Worm (Caenorhabditis elegans) whole organism, L4 larva: ENCODE data around the gene poml-1.

Experiments
- D1046.2 ChIP-seq: fragments of 200-800 bp; sonication (Bioruptor generic); IDR thresholded peaks from 2 replicates; pipeline ENCODE4 v1.3.6; 2022; ENCODE audit warnings: missing genetic modification characterization, missing compliant biosample characterization
- F10B5.3 ChIP-seq: sonication (generic microtip); optimal IDR thresholded peaks from 2 replicates; lab custom pipeline; 2016; ENCODE audit warnings: mild to moderate bottlenecking, missing genetic modification characterization, missing compliant biosample characterization
- T26A8.4 ChIP-seq: fragments of 200-800 bp; sonication (Bioruptor generic); IDR thresholded peaks from 2 replicates; pipeline ENCODE4 v1.3.6; 2022; ENCODE audit warnings: missing genetic modification characterization, missing compliant biosample characterization
- Y48G9A.11 ChIP-seq: fragments of 200-800 bp; sonication (Bioruptor generic); IDR thresholded peaks from 2 replicates; pipeline ENCODE4 v1.3.6; 2022; ENCODE audit warnings: missing genetic modification reagents, missing genetic modification characterization, missing compliant biosample characterization
- Y75B8A.6 ChIP-seq: fragments of 200-800 bp; sonication (Bioruptor generic); IDR thresholded peaks from 2 replicates; pipeline ENCODE4 v1.3.6; 2022; ENCODE audit warnings: missing genetic modification reagents, missing genetic modification characterization, missing compliant biosample characterization
- ZK337.2 ChIP-seq: fragments of 200-800 bp; sonication (Bioruptor generic); IDR thresholded peaks from 2 replicates; pipeline ENCODE4 v1.3.6; 2022; ENCODE audit warnings: missing genetic modification reagents, missing genetic modification characterization, missing compliant biosample characterization
- aha-1 ChIP-seq: fragments of 150-350 bp; peaks from one replicate; lab custom pipeline; 2014; ENCODE audit warnings: missing biosample characterization, missing genetic modification characterization
- aly-2 ChIP-seq: sonication (generic microtip); optimal IDR thresholded peaks from 2 replicates; lab custom pipeline; 2018; ENCODE audit warnings: missing biosample characterization, missing genetic modification characterization
- ama-1 ChIP-seq: fragments of 150-350 bp; optimal IDR thresholded peaks from 2 replicates; lab custom pipeline; 2014; ENCODE audit warnings: inconsistent platforms, mixed read lengths
- attf-4 ChIP-seq: sonication (generic microtip); optimal IDR thresholded peaks from 3 replicates; lab custom pipeline; 2017; ENCODE audit warnings: missing biosample characterization, missing genetic modification characterization
- ceh-62 ChIP-seq: sonication (generic microtip); optimal IDR thresholded peaks from 2 replicates; lab custom pipeline; 2017; ENCODE audit warnings: missing biosample characterization, missing genetic modification characterization
- ceh-82 ChIP-seq: sonication (generic microtip); optimal IDR thresholded peaks from 2 replicates; lab custom pipeline; 2017; ENCODE audit warnings: missing biosample characterization, missing genetic modification characterization
- ces-1 ChIP-seq: fragments of 150-350 bp; sonication (generic microtip); optimal IDR thresholded peaks from 4 replicates; lab custom pipeline; 2014; ENCODE audit warnings: missing biosample characterization, missing genetic modification reagents, missing genetic modification characterization
- cey-2 ChIP-seq: sonication (generic microtip); optimal IDR thresholded peaks from 3 replicates; lab custom pipeline; 2017; ENCODE audit warnings: missing genetic modification characterization, mild to moderate bottlenecking, missing compliant biosample characterization, antibody characterized with exemption, borderline replicate concordance; ENCODE audit not compliant: insufficient read depth
- ctbp-1 ChIP-seq: fragments of 200-800 bp; sonication (Bioruptor generic); IDR thresholded peaks from 2 replicates; pipeline ENCODE4 v1.3.6; 2022; ENCODE audit warnings: missing genetic modification reagents, missing genetic modification characterization, missing compliant biosample characterization
- daf-19 ChIP-seq: fragments of 200-800 bp; sonication (Bioruptor generic); conservative IDR thresholded peaks from 2 replicates; pipeline ENCODE4 v1.3.6; 2022; ENCODE audit warnings: missing genetic modification characterization, missing compliant biosample characterization
- dmd-6 ChIP-seq: fragments of 200-800 bp; sonication (Bioruptor generic); IDR thresholded peaks from 2 replicates; pipeline ENCODE4 v1.3.6; 2022; ENCODE audit warnings: missing genetic modification reagents, missing genetic modification characterization, missing compliant biosample characterization
- dmd-9 ChIP-seq: fragments of 200-800 bp; sonication (Bioruptor generic); IDR thresholded peaks from 2 replicates; pipeline ENCODE4 v1.3.6; 2022; ENCODE audit warnings: missing genetic modification reagents, missing genetic modification characterization, missing compliant biosample characterization
- dve-1 ChIP-seq: sonication (generic microtip); optimal IDR thresholded peaks from 2 replicates; lab custom pipeline; 2017; ENCODE audit warnings: antibody characterized with exemption, mild to moderate bottlenecking, missing genetic modification characterization, missing compliant biosample characterization; ENCODE audit not compliant: insufficient read depth
- egl-27 ChIP-seq: sonication (generic microtip); optimal IDR thresholded peaks from 3 replicates; lab custom pipeline; 2017; ENCODE audit warnings: missing biosample characterization, missing genetic modification reagents, missing genetic modification characterization
- egl-43 ChIP-seq: fragments of 200-800 bp; sonication (Bioruptor generic); IDR thresholded peaks from 2 replicates; pipeline ENCODE4 v1.3.6; 2022; ENCODE audit warnings: missing genetic modification reagents, missing genetic modification characterization, missing compliant biosample characterization
- fkh-10 ChIP-seq: fragments of 150-350 bp; optimal IDR thresholded peaks from 2 replicates; lab custom pipeline; 2014; ENCODE audit warnings: missing biosample characterization, missing genetic modification reagents, missing genetic modification characterization
- fos-1 ChIP-seq: fragments of 150-350 bp; optimal IDR thresholded peaks from 2 replicates; lab custom pipeline; 2014; ENCODE audit warnings: missing biosample characterization, missing genetic modification characterization
- hlh-11 ChIP-seq: fragments of 200-800 bp; sonication (Bioruptor generic); optimal IDR thresholded peaks from 2 replicates; lab custom pipeline; 2018; ENCODE audit warnings: mild to moderate bottlenecking, missing genetic modification characterization, missing compliant biosample characterization
- jun-1 ChIP-seq: fragments of 150-350 bp; optimal IDR thresholded peaks from 2 replicates; lab custom pipeline; 2014; ENCODE audit warnings: missing biosample characterization, missing genetic modification reagents, missing genetic modification characterization
- lim-7 ChIP-seq: fragments of 200-800 bp; sonication (Bioruptor generic); IDR thresholded peaks from 2 replicates; pipeline ENCODE4 v1.3.6; 2022; ENCODE audit warnings: missing genetic modification characterization, missing compliant biosample characterization
- lin-29 ChIP-seq: fragments of 200-800 bp; sonication (Bioruptor generic); IDR thresholded peaks from 2 replicates; pipeline ENCODE4 v1.3.6; 2022; ENCODE audit warnings: missing genetic modification reagents, missing genetic modification characterization, missing compliant biosample characterization
- lir-3 ChIP-seq: sonication (generic microtip); optimal IDR thresholded peaks from 2 replicates; lab custom pipeline; 2016; ENCODE audit warnings: mild to moderate bottlenecking, missing genetic modification characterization, missing compliant biosample characterization
- lsy-2 ChIP-seq, 2 experiments: fragments of 150-350 bp in 1 of 2; sonication (generic microtip) in 1 of 2; optimal IDR thresholded peaks; 2 replicates each; lab custom pipeline; 2014 to 2017; ENCODE audit warnings: missing biosample characterization in 2 of 2, missing genetic modification characterization in 2 of 2
- madf-5 ChIP-seq, 2 experiments: fragments of 200-800 bp; sonication (Bioruptor generic); IDR thresholded peaks; 2 replicates each; pipeline ENCODE4 v1.3.6; 2022; ENCODE audit warnings: missing compliant biosample characterization in 2 of 2, missing genetic modification characterization in 2 of 2
- mep-1 ChIP-seq: fragments of 150-350 bp; sonication (generic microtip); optimal IDR thresholded peaks from 3 replicates; lab custom pipeline; 2014; ENCODE audit warnings: missing biosample characterization, missing genetic modification characterization
- mxl-2 ChIP-seq: fragments of 200-800 bp; sonication (Bioruptor generic); conservative IDR thresholded peaks from 2 replicates; pipeline ENCODE4 v1.3.6; 2022; ENCODE audit warnings: missing genetic modification reagents, missing genetic modification characterization, missing compliant biosample characterization
- nhr-111 ChIP-seq: fragments of 200-800 bp; sonication (Bioruptor generic); optimal IDR thresholded peaks from 2 replicates; lab custom pipeline; 2018; ENCODE audit warnings: mild to moderate bottlenecking, missing genetic modification characterization, missing compliant biosample characterization
- nhr-237 ChIP-seq: sonication (generic microtip); optimal IDR thresholded peaks from 2 replicates; lab custom pipeline; 2017; ENCODE audit warnings: missing biosample characterization, missing genetic modification characterization
- nhr-25 ChIP-seq: sonication (generic microtip); optimal IDR thresholded peaks from 2 replicates; lab custom pipeline; 2017; ENCODE audit warnings: missing genetic modification characterization, mild to moderate bottlenecking, missing compliant biosample characterization, antibody characterized with exemption, moderate library complexity, borderline replicate concordance; ENCODE audit not compliant: insufficient read depth
- nhr-41 ChIP-seq: fragments of 200-800 bp; sonication (Bioruptor generic); IDR thresholded peaks from 2 replicates; pipeline ENCODE4 v1.3.6; 2022; ENCODE audit warnings: missing genetic modification reagents, missing genetic modification characterization, missing compliant biosample characterization
- nhr-48 ChIP-seq: sonication (generic microtip); optimal IDR thresholded peaks from 2 replicates; lab custom pipeline; 2016; ENCODE audit warnings: mild to moderate bottlenecking, missing genetic modification characterization, missing compliant biosample characterization
- nhr-6 ChIP-seq: fragments of 150-350 bp; optimal IDR thresholded peaks from 2 replicates; lab custom pipeline; 2014; ENCODE audit warnings: missing biosample characterization, missing genetic modification characterization
- pqm-1 ChIP-seq: sonication (generic microtip); optimal IDR thresholded peaks from 2 replicates; lab custom pipeline; 2017; ENCODE audit warnings: missing biosample characterization, missing genetic modification characterization
- rbr-2 ChIP-seq: sonication (generic microtip); optimal IDR thresholded peaks from 2 replicates; lab custom pipeline; 2016; ENCODE audit warnings: missing genotype, missing genetic modification characterization, missing compliant biosample characterization
- snpc-1.2 ChIP-seq: fragments of 200-800 bp; sonication (Bioruptor generic); IDR thresholded peaks from 2 replicates; pipeline ENCODE4 v1.3.6; 2022; ENCODE audit warnings: missing genetic modification reagents, missing genetic modification characterization, missing compliant biosample characterization
- snpc-4 ChIP-seq: fragments of 150-350 bp; optimal IDR thresholded peaks from 2 replicates; lab custom pipeline; 2014; ENCODE audit warnings: missing biosample characterization, missing genetic modification characterization
- spr-3 ChIP-seq: fragments of 200-800 bp; sonication (Bioruptor generic); optimal IDR thresholded peaks from 2 replicates; lab custom pipeline; 2018; ENCODE audit warnings: mild to moderate bottlenecking, missing genetic modification characterization, missing compliant biosample characterization
- tra-1 ChIP-seq: fragments of 200-800 bp; sonication (Bioruptor generic); IDR thresholded peaks from 2 replicates; pipeline ENCODE4 v1.3.6; 2022; ENCODE audit warnings: missing genetic modification reagents, missing genetic modification characterization, missing compliant biosample characterization
- unc-62 ChIP-seq, 3 experiments: fragments of 150-350 bp in 1 of 3; sonication (generic microtip); optimal IDR thresholded peaks in 2 of 3; peaks in 1 of 3; 1 replicate in 1 of 3; 2 replicates in 2 of 3; lab custom pipeline; 2014 to 2017; ENCODE audit warnings: missing biosample characterization in 3 of 3, missing genetic modification characterization in 3 of 3, missing genetic modification reagents in 3 of 3, missing genotype in 1 of 3
- zfp-2 ChIP-seq: sonication (generic microtip); optimal IDR thresholded peaks from 2 replicates; lab custom pipeline; 2016; ENCODE audit warnings: mild to moderate bottlenecking, missing genetic modification characterization, missing compliant biosample characterization
- zfp-3 ChIP-seq: fragments of 200-800 bp; sonication (Bioruptor generic); conservative IDR thresholded peaks from 2 replicates; pipeline ENCODE4 v1.3.6; 2022; ENCODE audit warnings: missing genetic modification reagents, missing genetic modification characterization, missing compliant biosample characterization
- zip-2 ChIP-seq: fragments of 150-350 bp; optimal IDR thresholded peaks from 2 replicates; lab custom pipeline; 2014; ENCODE audit warnings: missing biosample characterization, missing genetic modification characterization
- ztf-11 ChIP-seq: fragments of 150-350 bp; optimal IDR thresholded peaks from 2 replicates; lab custom pipeline; 2014; ENCODE audit warnings: missing biosample characterization, missing genetic modification characterization

The poml-1 gene

ce11 chrX:13730209-13730975, 7.7 kb upstream of the poml-1 start (continued):
- no peak for TF ChIP-seq pqm-1 (tag; lab: Kevin White, UChicago)
- peak; percentile 19 for TF ChIP-seq rbr-2 (tag; lab: Kevin White, UChicago)
- TF ChIP-seq fkh-10 (GFP tag; lab: Kevin White, UChicago): no peak
- no peak for TF ChIP-seq lin-29 (GFP tag; lab: Robert Waterston, UW)
- TF ChIP-seq nhr-25 (tag; lab: Kevin White, UChicago): peak; percentile 44
- TF ChIP-seq mxl-2 (GFP tag; lab: Robert Waterston, UW): peak; percentile 51; the same call in 1 of the 2 replicates
- TF ChIP-seq daf-19 (GFP tag; lab: Robert Waterston, UW): no peak
- no peak for TF ChIP-seq lir-3 (tag; lab: Kevin White, UChicago)
- no peak for TF ChIP-seq nhr-111 (GFP tag; lab: Kevin White, UChicago)
- peak in 1 of 2 experiments; percentile 26 for TF ChIP-seq lsy-2 (tag; optimal IDR thresholded peaks at IDR 0.05; lab: Kevin White, UChicago)
- TF ChIP-seq ama-1 (lab: Kevin White, UChicago): no peak
- peak; percentile 93 for TF ChIP-seq aha-1 (tag; lab: Kevin White, UChicago)
- no peak for TF ChIP-seq nhr-6 (tag; lab: Kevin White, UChicago)
- TF ChIP-seq ceh-82 (tag; lab: Kevin White, UChicago): no peak
- no peak for TF ChIP-seq nhr-237 (tag; lab: Kevin White, UChicago)
- TF ChIP-seq attf-4 (tag; lab: Kevin White, UChicago): no peak
- TF ChIP-seq lim-7 (GFP tag; lab: Robert Waterston, UW): peak; percentile 92
- no peak for TF ChIP-seq snpc-4 (tag; lab: Kevin White, UChicago)
- no peak for TF ChIP-seq jun-1 (tag; lab: Kevin White, UChicago)
- no peak for TF ChIP-seq ces-1 (GFP tag; lab: Kevin White, UChicago)
- TF ChIP-seq hlh-11 (tag; lab: Kevin White, UChicago): peak; percentile 12
- peak; percentile 2 for TF ChIP-seq spr-3 (GFP tag; lab: Kevin White, UChicago)
- peak; percentile 42 for TF ChIP-seq dmd-6 (GFP tag; lab: Robert Waterston, UW)
- peak; percentile 12 for TF ChIP-seq mep-1 (tag; lab: Kevin White, UChicago)
- TF ChIP-seq dmd-9 (GFP tag; lab: Robert Waterston, UW): 0 out of 2 replicates have a peak, but pooled peaks have one; percentile 26
- peak; percentile 39; the same call in 1 of the 2 replicates for TF ChIP-seq nhr-41 (GFP tag; lab: Robert Waterston, UW)
- peak; percentile 24; the same call in 1 of the 2 replicates for TF ChIP-seq zfp-3
- TF ChIP-seq D1046.2 (GFP tag; lab: Robert Waterston, UW): 0 out of 2 replicates have a peak, but pooled peaks have one; percentile 61
- peak; percentile 78 for TF ChIP-seq tra-1
- TF ChIP-seq unc-62 (GFP tag; optimal IDR thresholded peaks at IDR 0.05 in 1 of 2; lab: Kevin White, UChicago): no peak
- TF ChIP-seq unc-62 (tag; optimal IDR thresholded peaks at IDR 0.05; lab: Kevin White, UChicago): no peak
- TF ChIP-seq ceh-62 (tag; lab: Kevin White, UChicago): no peak
- TF ChIP-seq Y75B8A.6 (GFP tag; lab: Robert Waterston, UW): no peak
- no peak for TF ChIP-seq zip-2 (tag; lab: Kevin White, UChicago)
- TF ChIP-seq F10B5.3 (tag; lab: Kevin White, UChicago): no peak
- no peak for TF ChIP-seq aly-2 (tag; lab: Kevin White, UChicago)
- no peak for TF ChIP-seq fos-1
- 0 out of 4 replicates have a peak, but pooled peaks have one; percentile 45 to 80 for TF ChIP-seq madf-5 (GFP tag; IDR thresholded peaks at IDR 0.05; lab: Robert Waterston, UW)
- no peak for TF ChIP-seq cey-2 (tag; lab: Kevin White, UChicago)
- peak; percentile 54 for TF ChIP-seq Y48G9A.11
- no peak for TF ChIP-seq egl-27 (tag; lab: Kevin White, UChicago)
- peak; percentile 7 for TF ChIP-seq nhr-48
- peak; percentile 2 for TF ChIP-seq zfp-2 (tag; lab: Kevin White, UChicago)
- peak; percentile 83 for TF ChIP-seq snpc-1.2 (GFP tag; lab: Robert Waterston, UW)
- TF ChIP-seq dve-1 (tag; lab: Kevin White, UChicago): no peak
- peak; percentile 86 for TF ChIP-seq egl-43 (GFP tag; lab: Robert Waterston, UW)
- TF ChIP-seq ztf-11: no peak
- TF ChIP-seq ctbp-1 (GFP tag; lab: Robert Waterston, UW): peak; percentile 56
- TF ChIP-seq T26A8.4 (GFP tag; lab: Robert Waterston, UW): peak; percentile 30; the same call in 1 of the 2 replicates
- TF ChIP-seq ZK337.2 (GFP tag; lab: Robert Waterston, UW): 0 out of 2 replicates have a peak, but pooled peaks have one; percentile 31
